Fruit fly (Drosophila melanogaster) whole organism, embryonic: ENCODE results near the gene CG46310.

Experiments used
- B-H1 ChIP-seq: fragments of 200-800 bp; sonication (Bioruptor generic); IDR thresholded peaks from 3 replicates; pipeline ENCODE4 v1.3.6; 2022; ENCODE audit warnings: missing biosample characterization, missing genetic modification characterization
- CG10321 ChIP-seq: fragments of 200-800 bp; sonication (Bioruptor generic); IDR thresholded peaks from 2 replicates; pipeline ENCODE4 v1.3.6; 2022; ENCODE audit warnings: missing biosample characterization, missing genetic modification characterization
- CG10366 ChIP-seq: fragments of 200-800 bp; sonication (Bioruptor generic); IDR thresholded peaks from 2 replicates; pipeline ENCODE4 v1.3.6; 2022; ENCODE audit warnings: missing biosample characterization, missing genetic modification characterization
- CG13123 ChIP-seq: fragments of 200-800 bp; sonication (Bioruptor generic); optimal IDR thresholded peaks from 2 replicates; lab custom pipeline; 2016; ENCODE audit warnings: missing biosample characterization, missing genetic modification characterization
- CG15011 ChIP-seq: fragments of 200-800 bp; sonication (Bioruptor generic); optimal IDR thresholded peaks from 3 replicates; lab custom pipeline; 2018; ENCODE audit warnings: missing biosample characterization, mild to moderate bottlenecking, missing genetic modification characterization
- CG16779 ChIP-seq: fragments of 200-800 bp; sonication (Bioruptor generic); IDR thresholded peaks from 2 replicates; pipeline ENCODE4 v1.3.6; 2022; ENCODE audit warnings: missing biosample characterization, missing genetic modification characterization
- CG2120 ChIP-seq: fragments of 200-800 bp; sonication (Bioruptor generic); optimal IDR thresholded peaks from 3 replicates; lab custom pipeline; 2016; ENCODE audit warnings: missing biosample characterization, missing genetic modification characterization
- CG31224 ChIP-seq: fragments of 200-800 bp; sonication (Bioruptor generic); IDR thresholded peaks from 2 replicates; pipeline ENCODE4 v1.3.6; 2022; ENCODE audit warnings: missing biosample characterization, missing genetic modification characterization
- CG32532 ChIP-seq: fragments of 200-800 bp; sonication (Bioruptor generic); IDR thresholded peaks from 2 replicates; pipeline ENCODE4 v1.3.6; 2022; ENCODE audit warnings: missing biosample characterization, missing genetic modification characterization
- CG34422 ChIP-seq: fragments of 200-800 bp; sonication (Bioruptor generic); IDR thresholded peaks from 3 replicates; pipeline ENCODE4 v1.3.6; 2022; ENCODE audit warnings: missing biosample characterization, missing genetic modification characterization
- CG4617 ChIP-seq: fragments of 200-800 bp; sonication (Bioruptor generic); optimal IDR thresholded peaks from 3 replicates; lab custom pipeline; 2016; ENCODE audit warnings: missing biosample characterization, missing genetic modification characterization, borderline replicate concordance
- CG6854 ChIP-seq: fragments of 200-800 bp; sonication (Bioruptor generic); optimal IDR thresholded peaks from 3 replicates; lab custom pipeline; 2017; ENCODE audit warnings: missing biosample characterization, mild to moderate bottlenecking, missing genetic modification characterization
- CG7271 ChIP-seq: fragments of 200-800 bp; sonication (Bioruptor generic); optimal IDR thresholded peaks from 2 replicates; lab custom pipeline; 2018; ENCODE audit warnings: missing biosample characterization, mild to moderate bottlenecking, missing genetic modification characterization, moderate library complexity
- CG7839 ChIP-seq: fragments of 200-800 bp; sonication (Bioruptor generic); optimal IDR thresholded peaks from 3 replicates; lab custom pipeline; 2018; ENCODE audit warnings: missing biosample characterization, mild to moderate bottlenecking, missing genetic modification characterization, moderate library complexity
- Deaf1 ChIP-seq: fragments of 200-800 bp; optimal IDR thresholded peaks from 3 replicates; lab custom pipeline; 2019; ENCODE audit warnings: missing biosample characterization, mild to moderate bottlenecking, missing genetic modification characterization, moderate library complexity
- Doc3 ChIP-seq: fragments of 200-800 bp; sonication (Bioruptor generic); IDR thresholded peaks from 3 replicates; pipeline ENCODE4 v1.3.6; 2022; ENCODE audit warnings: missing biosample characterization, missing genetic modification characterization; ENCODE audit not compliant: partially characterized antibody
- HmgZ ChIP-seq: fragments of 200-800 bp; sonication (Bioruptor generic); optimal IDR thresholded peaks from 2 replicates; lab custom pipeline; 2018; ENCODE audit warnings: missing biosample characterization, mild to moderate bottlenecking, missing genetic modification characterization
- Hmr ChIP-seq: fragments of 200-800 bp; sonication (Bioruptor generic); optimal IDR thresholded peaks from 3 replicates; lab custom pipeline; 2017; ENCODE audit warnings: mild to moderate bottlenecking, missing biosample characterization, missing genetic modification reagents, missing genetic modification characterization
- Med ChIP-seq: fragments of 200-800 bp; sonication (Bioruptor generic); peaks from one replicate; lab custom pipeline; 2016; ENCODE audit warnings: missing biosample characterization, missing genetic modification characterization, mild to moderate bottlenecking, inconsistent platforms, moderate library complexity
- Nf-YA ChIP-seq: fragments of 200-800 bp; sonication (Bioruptor generic); IDR thresholded peaks from 2 replicates; pipeline ENCODE4 v1.3.6; 2022; ENCODE audit warnings: missing biosample characterization, missing genetic modification characterization
- Oaz ChIP-seq: fragments of 200-800 bp; sonication (Bioruptor generic); IDR thresholded peaks from 2 replicates; pipeline ENCODE4 v1.3.6; 2022; ENCODE audit warnings: missing biosample characterization, missing genetic modification characterization
- Pdp1 ChIP-seq, 2 experiments: fragments of 200-800 bp; sonication (Bioruptor generic); optimal IDR thresholded peaks; 3 replicates each; lab custom pipeline; 2016; ENCODE audit warnings: missing biosample characterization in 2 of 2, missing genetic modification characterization in 2 of 2, mild to moderate bottlenecking in 1 of 2, moderate library complexity in 1 of 2
- Sin3A ChIP-seq: fragments of >200 bp; optimal IDR thresholded peaks from 2 replicates; lab custom pipeline; 2018
- Six4 ChIP-seq: fragments of 200-800 bp; sonication (Bioruptor generic); optimal IDR thresholded peaks from 2 replicates; lab custom pipeline; 2016; ENCODE audit warnings: missing biosample characterization, missing genetic modification characterization
- Ssrp ChIP-seq: fragments of 200-800 bp; sonication (Bioruptor generic); optimal IDR thresholded peaks from 2 replicates; lab custom pipeline; 2018; ENCODE audit warnings: missing biosample characterization, mild to moderate bottlenecking, missing genetic modification characterization, moderate library complexity
- bcd ChIP-seq: fragments of 200-800 bp; sonication (Bioruptor generic); optimal IDR thresholded peaks from 2 replicates; lab custom pipeline; 2017; ENCODE audit warnings: missing biosample characterization, mild to moderate bottlenecking, missing genetic modification characterization
- br ChIP-seq: fragments of >200 bp; optimal IDR thresholded peaks from 2 replicates; lab custom pipeline; 2017
- dmrt99B ChIP-seq: fragments of 200-800 bp; sonication (Bioruptor generic); optimal IDR thresholded peaks from 2 replicates; lab custom pipeline; 2018; ENCODE audit warnings: missing biosample characterization, mild to moderate bottlenecking, missing genetic modification characterization, moderate library complexity
- dpn ChIP-seq, 2 experiments: fragments of 200-800 bp; sonication (Bioruptor generic); optimal IDR thresholded peaks; 3 replicates each; lab custom pipeline; 2016; ENCODE audit warnings: missing biosample characterization in 2 of 2, missing genetic modification characterization in 2 of 2
- h ChIP-seq: fragments of >200 bp; optimal IDR thresholded peaks from 2 replicates; lab custom pipeline; 2017
- ham ChIP-seq: fragments of 200-800 bp; sonication (Bioruptor generic); IDR thresholded peaks from 2 replicates; pipeline ENCODE4 v1.3.6; 2022; ENCODE audit warnings: missing biosample characterization, missing genetic modification characterization
- her ChIP-seq: fragments of 200-800 bp; sonication (Bioruptor generic); optimal IDR thresholded peaks from 2 replicates; lab custom pipeline; 2016; ENCODE audit warnings: missing biosample characterization, missing genetic modification characterization
- inv ChIP-seq: fragments of 200-800 bp; sonication (Bioruptor generic); IDR thresholded peaks from 2 replicates; pipeline ENCODE4 v1.3.6; 2022; ENCODE audit warnings: missing biosample characterization, missing genetic modification characterization; ENCODE audit not compliant: partially characterized antibody
- ken ChIP-seq: fragments of 200-800 bp; sonication (Bioruptor generic); IDR thresholded peaks from 3 replicates; pipeline ENCODE4 v1.3.6; 2022; ENCODE audit warnings: missing biosample characterization, missing genetic modification characterization
- lab ChIP-seq: fragments of 200-800 bp; sonication (Bioruptor generic); optimal IDR thresholded peaks from 3 replicates; lab custom pipeline; 2017; ENCODE audit warnings: missing biosample characterization, missing genetic modification characterization, mild to moderate bottlenecking, moderate library complexity, missing genetic modification reagents
- lmd ChIP-seq: fragments of 200-800 bp; sonication (Bioruptor generic); IDR thresholded peaks from 2 replicates; pipeline ENCODE4 v1.3.6; 2022; ENCODE audit warnings: missing biosample characterization, missing genetic modification characterization
- otp ChIP-seq: fragments of 200-800 bp; sonication (Bioruptor generic); IDR thresholded peaks from 3 replicates; pipeline ENCODE4, ENCODE4 v1.3.6; 2022; ENCODE audit warnings: missing biosample characterization, missing genetic modification characterization
- pum ChIP-seq: fragments of 200-800 bp; sonication (Bioruptor generic); optimal IDR thresholded peaks from 2 replicates; lab custom pipeline; 2016; ENCODE audit warnings: missing biosample characterization, missing genetic modification characterization
- repo ChIP-seq: fragments of 200-800 bp; sonication (Bioruptor generic); optimal IDR thresholded peaks from 2 replicates; lab custom pipeline; 2016; ENCODE audit warnings: missing biosample characterization, missing genetic modification characterization
- schlank ChIP-seq: fragments of 200-800 bp; sonication (Bioruptor generic); optimal IDR thresholded peaks from 2 replicates; lab custom pipeline; 2018; ENCODE audit warnings: missing biosample characterization, mild to moderate bottlenecking, missing genetic modification characterization
- shn ChIP-seq: fragments of 200-800 bp; sonication (Bioruptor generic); optimal IDR thresholded peaks from 3 replicates; lab custom pipeline; 2016; ENCODE audit warnings: missing biosample characterization, missing genetic modification characterization
- sisA ChIP-seq: fragments of 200-800 bp; sonication (Bioruptor generic); IDR thresholded peaks from 2 replicates; pipeline ENCODE4 v1.3.6; 2022; ENCODE audit warnings: missing biosample characterization, missing genetic modification characterization
- slbo ChIP-seq: fragments of 200-800 bp; sonication (Bioruptor generic); IDR thresholded peaks from 2 replicates; pipeline ENCODE4 v1.3.6; 2022; ENCODE audit warnings: missing biosample characterization, missing genetic modification characterization
- sob ChIP-seq: fragments of 200-800 bp; sonication (Bioruptor generic); IDR thresholded peaks from 2 replicates; pipeline ENCODE4 v1.3.6; 2022; ENCODE audit warnings: missing biosample characterization, missing genetic modification characterization
- tap ChIP-seq: fragments of 200-800 bp; optimal IDR thresholded peaks from 3 replicates; lab custom pipeline; 2019; ENCODE audit warnings: missing biosample characterization, mild to moderate bottlenecking, missing genetic modification characterization, moderate library complexity
- tin ChIP-seq: fragments of 200-800 bp; sonication (Bioruptor generic); optimal IDR thresholded peaks from 3 replicates; lab custom pipeline; 2016; ENCODE audit warnings: missing biosample characterization, missing genetic modification characterization
- tna ChIP-seq: fragments of 200-800 bp; sonication (Bioruptor generic); IDR thresholded peaks from 2 replicates; pipeline ENCODE4 v1.3.6; 2022; ENCODE audit warnings: missing biosample characterization, missing genetic modification characterization; ENCODE audit not compliant: partially characterized antibody
- tup ChIP-seq: fragments of 200-800 bp; sonication (Bioruptor generic); optimal IDR thresholded peaks from 2 replicates; lab custom pipeline; 2016; ENCODE audit warnings: missing biosample characterization, mild to moderate bottlenecking, missing genetic modification characterization, moderate library complexity
- vfl ChIP-seq: fragments of 200-800 bp; sonication (Bioruptor generic); optimal IDR thresholded peaks from 2 replicates; lab custom pipeline; 2016; ENCODE audit warnings: missing biosample characterization, missing genetic modification characterization
- vvl ChIP-seq: fragments of 200-800 bp; sonication (Bioruptor generic); IDR thresholded peaks from 2 replicates; pipeline ENCODE4 v1.3.6; 2022; ENCODE audit warnings: missing biosample characterization, missing genetic modification characterization
- wek ChIP-seq: fragments of 200-800 bp; sonication (Bioruptor generic); optimal IDR thresholded peaks from 3 replicates; lab custom pipeline; 2018; ENCODE audit warnings: missing biosample characterization, mild to moderate bottlenecking, missing genetic modification characterization, moderate library complexity

CG46310 gene

dm6 chr3R:23167507-23168324, 6.0 kb upstream of the CG46310 start, which contains the start of gene Irk1 (continued):
- TF ChIP-seq tna (GFP tag; lab: Robert Waterston, UW) (no peak), her (GFP tag; lab: Kevin White, UChicago) (no peak), inv (no peak), CG16779 (GFP tag; lab: Robert Waterston, UW) (no peak), CG7839 (tag; lab: Kevin White, UChicago) (peak; percentile 14), CG4617 (GFP tag; lab: Kevin White, UChicago) (no peak), CG10321 (no peak), otp (GFP tag; lab: Robert Waterston, UW) (no peak), dmrt99B (tag; lab: Kevin White, UChicago) (peak; percentile 2), CG32532 (peak; percentile 57; the same call in 1 of the 2 replicates), sob (GFP tag; lab: Robert Waterston, UW) (no peak), schlank (tag; lab: Kevin White, UChicago) (no peak), CG34422 (GFP tag; lab: Robert Waterston, UW) (peak; percentile 23; the same call in 1 of the 3 replicates), dpn (GFP tag; optimal IDR thresholded peaks at IDR 0.05; lab: Kevin White, UChicago) (peak in 1 of 2 experiments; percentile 9), Pdp1 (GFP tag; optimal IDR thresholded peaks at IDR 0.05; lab: Kevin White, UChicago) (peak in 1 of 2 experiments; percentile 24), pum (no peak), lmd (GFP tag; lab: Robert Waterston, UW) (peak; percentile 44), CG31224 (0 out of 2 replicates have a peak, but pooled peaks have one; percentile 20), Nf-YA (GFP tag; lab: Robert Waterston, UW) (no peak), B-H1 (GFP tag; lab: Robert Waterston, UW) (no peak), CG10366 (GFP tag; lab: Robert Waterston, UW) (peak; percentile 29; the same call in 1 of the 2 replicates), Oaz (GFP tag; lab: Robert Waterston, UW) (no peak), Med (peak; percentile 83), CG2120 (GFP tag; lab: Kevin White, UChicago) (peak; percentile 35), Ssrp (tag; lab: Kevin White, UChicago) (no peak), tap (tag; lab: Kevin White, UChicago) (no peak), br (lab: Kevin White, UChicago) (no peak), vvl (GFP tag; lab: Robert Waterston, UW) (peak; percentile 32; the same call in 1 of the 2 replicates), ham (GFP tag; lab: Robert Waterston, UW) (no peak), CG6854 (no peak), ken (no peak), tin (GFP tag; lab: Kevin White, UChicago) (no peak), CG15011 (GFP tag; lab: Kevin White, UChicago) (no peak), wek (GFP tag; lab: Kevin White, UChicago) (no peak), CG7271 (tag; lab: Kevin White, UChicago) (no peak), Doc3 (GFP tag; lab: Robert Waterston, UW) (no peak), lab (peak; percentile 54), Hmr (GFP tag; lab: Kevin White, UChicago) (peak; percentile 7), slbo (GFP tag; lab: Robert Waterston, UW) (no peak), Sin3A (lab: Kevin White, UChicago) (no peak), tup (GFP tag; lab: Kevin White, UChicago) (no peak), sisA (GFP tag; lab: Robert Waterston, UW) (peak; percentile 12; the same call in 1 of the 2 replicates), Deaf1 (tag; lab: Kevin White, UChicago) (no peak), repo (GFP tag; lab: Kevin White, UChicago) (no peak), shn (GFP tag; lab: Kevin White, UChicago) (no peak), h (lab: Kevin White, UChicago) (no peak), Six4 (GFP tag; lab: Kevin White, UChicago) (no peak), HmgZ (no peak), CG13123 (GFP tag; lab: Kevin White, UChicago) (no peak), vfl (GFP tag; lab: Kevin White, UChicago) (no peak), bcd (peak; percentile 9)
